Worm (Caenorhabditis elegans): ENCODE results near the gene F59F4.3.

Gene F59F4.3

DNA sequence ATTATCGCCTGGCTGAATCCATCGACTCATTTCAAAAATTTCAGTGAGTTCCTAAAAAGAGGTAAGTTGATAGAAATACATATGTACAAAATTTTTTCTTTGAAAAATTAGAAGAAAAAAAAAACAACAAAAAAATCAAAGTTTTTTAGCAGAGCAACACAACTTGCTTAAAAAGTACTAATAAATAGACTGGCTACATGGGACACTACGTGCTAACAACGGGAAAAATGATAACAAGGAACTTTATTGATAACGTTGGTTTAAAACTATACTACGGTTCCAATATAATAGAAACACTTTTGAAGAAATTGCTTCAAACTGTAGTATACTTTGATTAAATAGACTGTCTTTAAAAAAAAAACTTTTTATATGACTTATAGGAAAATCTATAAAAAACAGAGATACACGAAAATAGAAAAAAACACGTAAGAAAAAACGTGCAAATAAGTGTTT, 8.9 kb downstream of the F59F4.3 start, which contains the start of gene acox-1.6:
TSS of gene acox-1.6 (minus strand) at position 51 of the 453 bp plus-strand sequence.
- no peak for TF ChIP-seq let-607 (tag; optimal IDR thresholded peaks at IDR 0.05)
- TF ChIP-seq nhr-80 (tag; optimal IDR thresholded peaks at IDR 0.05): peak; percentile 69

DNA sequence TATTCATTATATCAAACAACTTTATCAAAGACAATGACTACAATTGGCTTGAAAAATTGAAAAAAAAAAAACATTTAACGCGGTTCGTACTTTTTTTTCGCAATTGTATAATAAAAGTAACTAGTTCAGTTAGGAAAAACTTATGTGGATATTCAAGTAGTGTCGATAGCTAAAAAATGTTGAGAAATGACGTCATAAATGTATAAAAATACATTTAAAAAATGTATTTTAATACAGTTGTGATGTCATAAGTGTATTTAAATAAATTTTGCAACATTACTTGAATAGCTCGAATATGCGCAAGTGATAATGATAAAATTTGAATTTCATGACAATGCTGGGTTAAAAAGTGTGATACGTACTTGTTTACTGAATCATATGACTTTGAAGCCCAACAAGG, 15.9 kb downstream of the F59F4.3 start:
- TF ChIP-seq B0336.3 (GFP tag; IDR thresholded peaks at IDR 0.05): no peak

ce11 chrX:15828059-15828458, 19.3 kb downstream of the F59F4.3 start, which contains the start of gene Y7A5A.20:
Gene Y7A5A.20, plus strand, starts transcription at chrX:15828359.
- TF ChIP-seq rcor-1 (GFP tag; IDR thresholded peaks at IDR 0.05) (no peak), mes-4 (tag; optimal IDR thresholded peaks at IDR 0.05) (no peak), repo-1 (tag; optimal IDR thresholded peaks at IDR 0.05) (no peak)

- TF ChIP-seq mcd-1 (GFP tag; IDR thresholded peaks at IDR 0.05) (no peak), zfh-2 (GFP tag; conservative IDR thresholded peaks at IDR 0.05) (no peak), cebp-1 (GFP tag; IDR thresholded peaks at IDR 0.05) (no peak), cebp-1 (tag; optimal IDR thresholded peaks at IDR 0.05) (no peak), K12H6.12 (tag; optimal IDR thresholded peaks at IDR 0.05) (no peak), snpc-1.3 (tag; optimal IDR thresholded peaks at IDR 0.05; ENCODE audit: insufficient read depth) (no peak), chd-7 (tag; optimal IDR thresholded peaks at IDR 0.05) (no peak), snpc-3.4 (tag; optimal IDR thresholded peaks at IDR 0.05) (no peak), pha-4 (tag; optimal IDR thresholded peaks at IDR 0.05) (no peak), let-526 (GFP tag; IDR thresholded peaks at IDR 0.05) (no peak), sdz-38 (tag; optimal IDR thresholded peaks at IDR 0.05) (no peak), lag-1 (GFP tag; IDR thresholded peaks at IDR 0.05) (no peak), akir-1 (GFP tag; optimal IDR thresholded peaks at IDR 0.05) (no peak), efl-1 (GFP tag; optimal IDR thresholded peaks at IDR 0.05) (no peak), ceh-40 (GFP tag; IDR thresholded peaks at IDR 0.05) (no peak), F39B2.1 (GFP tag; IDR thresholded peaks at IDR 0.05) (no peak), F52B5.7 (tag; optimal IDR thresholded peaks at IDR 0.05) (no peak), nhr-80 (tag; optimal IDR thresholded peaks at IDR 0.05) (no peak)
Observed at ce11 chrX:15826866-15827265, 20.5 kb downstream of the F59F4.3 start, which contains the start of gene Y7A5A.9. Gene Y7A5A.9, plus strand, starts transcription at chrX:15827166.

- no peak for TF ChIP-seq pha-4 (tag; optimal IDR thresholded peaks at IDR 0.05)
- no peak for TF ChIP-seq ztf-28 (GFP tag; IDR thresholded peaks at IDR 0.05)
- TF ChIP-seq fkh-3 (tag; optimal IDR thresholded peaks at IDR 0.05): no peak
- TF ChIP-seq Y95B8A.8 (GFP tag; IDR thresholded peaks at IDR 0.05): no peak
- TF ChIP-seq nhr-120 (GFP tag; IDR thresholded peaks at IDR 0.05): no peak
- no peak for TF ChIP-seq let-526 (GFP tag; IDR thresholded peaks at IDR 0.05)
- TF ChIP-seq atf-7 (tag; optimal IDR thresholded peaks at IDR 0.05): no peak
- TF ChIP-seq tbp1 (GFP tag; optimal IDR thresholded peaks at IDR 0.05): no peak
- no peak for TF ChIP-seq hsf-1 (GFP tag; IDR thresholded peaks at IDR 0.05)
- no peak for TF ChIP-seq hlh-12 (tag; optimal IDR thresholded peaks at IDR 0.05)
- no peak for TF ChIP-seq gei-17 (GFP tag; optimal IDR thresholded peaks at IDR 0.05)
- no peak for TF ChIP-seq sdz-38 (tag; optimal IDR thresholded peaks at IDR 0.05)
Observed at ce11 chrX:15822197-15822596, 25.2 kb downstream of the F59F4.3 start, which contains the start of gene Y7A5A.8. Gene Y7A5A.8, plus strand, starts transcription at chrX:15822497.
